Worm (Caenorhabditis elegans) whole organism, L2 larva: ENCODE measurements around the gene num-1.
A peak's percentile ranks its signal among the peaks of the same experiment; 100 is the strongest.

Experiments used
- C34F6.9 ChIP-seq: fragments of 150-350 bp; optimal IDR thresholded peaks from 2 replicates; lab custom pipeline; 2014; ENCODE audit warnings: missing biosample characterization, missing genetic modification characterization
- F13H6.1 ChIP-seq: sonication (generic microtip); optimal IDR thresholded peaks from 2 replicates; lab custom pipeline; 2016; ENCODE audit warnings: missing genetic modification characterization, missing compliant biosample characterization
- R02D3.7 ChIP-seq: fragments of 150-350 bp; optimal IDR thresholded peaks from 2 replicates; lab custom pipeline; 2014; ENCODE audit warnings: missing biosample characterization, missing genetic modification characterization
- Y55F3AM.14 ChIP-seq: fragments of 200-800 bp; sonication (Bioruptor generic); optimal IDR thresholded peaks from 2 replicates; lab custom pipeline; 2018; ENCODE audit warnings: mild to moderate bottlenecking, missing genetic modification characterization, missing compliant biosample characterization
- ZK546.5 ChIP-seq: sonication (generic microtip); optimal IDR thresholded peaks from 2 replicates; lab custom pipeline; 2017; ENCODE audit warnings: missing biosample characterization, missing genetic modification characterization
- alr-1 ChIP-seq: fragments of 150-350 bp; optimal IDR thresholded peaks from 2 replicates; lab custom pipeline; 2014; ENCODE audit warnings: missing biosample characterization, missing genetic modification characterization
- aly-2 ChIP-seq: fragments of 150-350 bp; optimal IDR thresholded peaks from 2 replicates; lab custom pipeline; 2014; ENCODE audit warnings: missing biosample characterization, missing genetic modification characterization
- blmp-1 ChIP-seq: sonication (generic microtip); optimal IDR thresholded peaks from 2 replicates; lab custom pipeline; 2017; ENCODE audit warnings: missing genetic modification characterization, mild to moderate bottlenecking, missing compliant biosample characterization, antibody characterized with exemption, moderate library complexity; ENCODE audit not compliant: insufficient read depth
- ceh-16 ChIP-seq: fragments of 150-350 bp; optimal IDR thresholded peaks from 2 replicates; lab custom pipeline; 2014; ENCODE audit warnings: missing biosample characterization, missing genetic modification characterization
- ceh-82 ChIP-seq: fragments of 150-350 bp; optimal IDR thresholded peaks from 2 replicates; lab custom pipeline; 2014; ENCODE audit warnings: missing biosample characterization, missing genetic modification characterization
- crh-2 ChIP-seq: sonication (generic microtip); optimal IDR thresholded peaks from 2 replicates; lab custom pipeline; 2017; ENCODE audit warnings: missing biosample characterization, missing genetic modification characterization
- elt-1 ChIP-seq: fragments of 150-350 bp; optimal IDR thresholded peaks from 2 replicates; lab custom pipeline; 2014; ENCODE audit warnings: missing biosample characterization, missing genetic modification characterization
- elt-3 ChIP-seq: sonication (generic microtip); optimal IDR thresholded peaks from 2 replicates; lab custom pipeline; 2017; ENCODE audit warnings: missing biosample characterization, missing genetic modification characterization
- fos-1 ChIP-seq: fragments of 150-350 bp; optimal IDR thresholded peaks from 2 replicates; lab custom pipeline; 2014; ENCODE audit warnings: missing biosample characterization, missing genetic modification characterization
- gmeb-1 ChIP-seq: fragments of 150-350 bp; optimal IDR thresholded peaks from 2 replicates; lab custom pipeline; 2014; ENCODE audit warnings: missing biosample characterization, missing genetic modification characterization
- lin-11 ChIP-seq: fragments of 150-350 bp; sonication (generic microtip); optimal IDR thresholded peaks from 2 replicates; lab custom pipeline; 2014; ENCODE audit warnings: missing biosample characterization, missing genetic modification characterization, inconsistent platforms, mixed read lengths
- lin-39 ChIP-seq: fragments of 150-350 bp; optimal IDR thresholded peaks from 2 replicates; lab custom pipeline; 2014; ENCODE audit warnings: missing biosample characterization, missing genetic modification reagents, missing genetic modification characterization
- lsy-2 ChIP-seq, 2 experiments: fragments of 150-350 bp in 1 of 2; sonication (generic microtip) in 1 of 2; optimal IDR thresholded peaks; 2 replicates each; lab custom pipeline; 2014 to 2017; ENCODE audit warnings: missing biosample characterization in 2 of 2, missing genetic modification characterization in 2 of 2
- mbf-1 ChIP-seq: sonication (generic microtip); optimal IDR thresholded peaks from 2 replicates; lab custom pipeline; 2017; ENCODE audit warnings: missing biosample characterization, missing genetic modification characterization
- mdl-1 ChIP-seq, 2 experiments: fragments of 150-350 bp in 1 of 2; sonication (generic microtip) in 1 of 2; optimal IDR thresholded peaks; 2 replicates each; lab custom pipeline; 2017; ENCODE audit warnings: missing biosample characterization in 2 of 2, missing genetic modification characterization in 2 of 2
- nhr-10 ChIP-seq: sonication (generic microtip); optimal IDR thresholded peaks from 2 replicates; lab custom pipeline; 2017; ENCODE audit warnings: missing biosample characterization, missing genetic modification characterization
- nhr-11 ChIP-seq: fragments of 150-350 bp; optimal IDR thresholded peaks from 2 replicates; lab custom pipeline; 2014; ENCODE audit warnings: missing biosample characterization, missing genetic modification characterization
- nhr-12 ChIP-seq: fragments of 150-350 bp; optimal IDR thresholded peaks from 2 replicates; lab custom pipeline; 2014; ENCODE audit warnings: missing biosample characterization, missing genetic modification characterization
- nhr-129 ChIP-seq: fragments of 150-350 bp; optimal IDR thresholded peaks from 2 replicates; lab custom pipeline; 2014; ENCODE audit warnings: missing biosample characterization, missing genetic modification characterization
- nhr-21 ChIP-seq: fragments of 150-350 bp; optimal IDR thresholded peaks from 2 replicates; lab custom pipeline; 2014; ENCODE audit warnings: missing biosample characterization, missing genetic modification characterization
- nhr-23 ChIP-seq: fragments of 150-350 bp; optimal IDR thresholded peaks from 2 replicates; lab custom pipeline; 2014; ENCODE audit warnings: missing biosample characterization, missing genetic modification reagents, missing genetic modification characterization
- nhr-237 ChIP-seq: fragments of 150-350 bp; optimal IDR thresholded peaks from 2 replicates; lab custom pipeline; 2014; ENCODE audit warnings: missing biosample characterization, missing genetic modification characterization
- nhr-25 ChIP-seq: fragments of 150-350 bp; sonication (generic microtip); optimal IDR thresholded peaks from 3 replicates; lab custom pipeline; 2014; ENCODE audit warnings: missing biosample characterization, missing genetic modification characterization
- nhr-6 ChIP-seq: fragments of 150-350 bp; optimal IDR thresholded peaks from 2 replicates; lab custom pipeline; 2014; ENCODE audit warnings: missing biosample characterization, missing genetic modification characterization
- nhr-77 ChIP-seq: fragments of 150-350 bp; optimal IDR thresholded peaks from 2 replicates; lab custom pipeline; 2014; ENCODE audit warnings: missing biosample characterization, missing genetic modification characterization
- peb-1 ChIP-seq: fragments of 150-350 bp; optimal IDR thresholded peaks from 2 replicates; lab custom pipeline; 2014; ENCODE audit warnings: missing biosample characterization, missing genetic modification characterization
- sem-4 ChIP-seq: fragments of 150-350 bp; optimal IDR thresholded peaks from 2 replicates; lab custom pipeline; 2014; ENCODE audit warnings: missing biosample characterization, missing genetic modification reagents, missing genetic modification characterization
- skn-1 ChIP-seq: sonication (generic microtip); optimal IDR thresholded peaks from 2 replicates; lab custom pipeline; 2017; ENCODE audit warnings: missing biosample characterization, missing genetic modification characterization
- sma-9 ChIP-seq, 2 experiments: fragments of 150-350 bp in 1 of 2; sonication (generic microtip) in 1 of 2; optimal IDR thresholded peaks; 2 replicates each; lab custom pipeline; 2014 to 2016; ENCODE audit warnings: missing genetic modification characterization in 2 of 2, mild to moderate bottlenecking in 1 of 2, missing biosample characterization in 1 of 2, missing compliant biosample characterization in 1 of 2, missing genetic modification reagents in 1 of 2, moderate library complexity in 1 of 2
- snpc-4 ChIP-seq: fragments of 150-350 bp; optimal IDR thresholded peaks from 2 replicates; lab custom pipeline; 2014; ENCODE audit warnings: missing biosample characterization, missing genetic modification characterization
- unc-39 ChIP-seq: fragments of 150-350 bp; optimal IDR thresholded peaks from 2 replicates; lab custom pipeline; 2014; ENCODE audit warnings: missing biosample characterization, missing genetic modification characterization
- unc-55 ChIP-seq: fragments of 150-350 bp; sonication (generic microtip); optimal IDR thresholded peaks from 3 replicates; lab custom pipeline; 2014; ENCODE audit warnings: missing biosample characterization, missing genetic modification reagents, missing genetic modification characterization
- zag-1 ChIP-seq: fragments of 150-350 bp; optimal IDR thresholded peaks from 2 replicates; lab custom pipeline; 2014; ENCODE audit warnings: missing biosample characterization, missing genetic modification characterization
- ztf-1 ChIP-seq: fragments of 200-800 bp; sonication (Bioruptor generic); conservative IDR thresholded peaks from 2 replicates; pipeline ENCODE4 v1.3.6; 2022; ENCODE audit warnings: missing genetic modification characterization, missing compliant biosample characterization
- ztf-11 ChIP-seq: sonication (generic microtip); optimal IDR thresholded peaks from 2 replicates; lab custom pipeline; 2017; ENCODE audit warnings: missing biosample characterization, missing genetic modification characterization
- ztf-4 ChIP-seq: fragments of 150-350 bp; optimal IDR thresholded peaks from 2 replicates; lab custom pipeline; 2014; ENCODE audit warnings: missing biosample characterization, missing genetic modification characterization

Gene num-1

DNA sequence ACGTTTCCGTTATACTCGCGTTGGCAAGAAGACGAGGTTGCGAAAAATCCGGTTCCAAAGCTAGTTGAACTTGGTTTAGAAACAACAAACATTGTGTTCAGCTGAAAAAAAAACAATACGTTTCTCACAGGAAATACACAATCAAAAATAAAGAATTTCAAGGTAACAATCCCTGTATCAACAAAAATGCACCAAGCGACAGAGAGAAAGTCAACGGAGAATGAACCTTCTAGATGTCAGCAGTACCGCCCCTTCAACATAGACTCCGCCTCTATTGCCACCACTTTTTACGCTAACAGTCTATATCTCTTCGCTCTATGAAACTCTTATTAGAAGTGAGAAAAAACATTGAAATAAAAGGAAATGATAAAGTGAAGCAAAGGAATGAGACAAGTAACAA is 38.7 kb downstream of the num-1 start, which contains the start of gene F31D4.8:
F31D4.8 (minus strand) TSS at position 101 of the 400 bp plus-strand sequence.
- TF ChIP-seq F13H6.1 (tag; lab: Kevin White, UChicago) (no peak), ceh-82 (tag; lab: Kevin White, UChicago) (no peak), nhr-21 (tag; lab: Kevin White, UChicago) (no peak), gmeb-1 (tag; lab: Kevin White, UChicago) (no peak), unc-39 (tag; lab: Kevin White, UChicago) (no peak), lsy-2 (tag; optimal IDR thresholded peaks at IDR 0.05; lab: Kevin White, UChicago) (no peak), lin-39 (no peak), ceh-16 (tag; lab: Kevin White, UChicago) (no peak), blmp-1 (no peak), nhr-23 (no peak), mdl-1 (tag; optimal IDR thresholded peaks at IDR 0.05; lab: Kevin White, UChicago) (no peak), peb-1 (tag; lab: Kevin White, UChicago) (no peak), mbf-1 (tag; lab: Kevin White, UChicago) (no peak), ztf-11 (tag; lab: Kevin White, UChicago) (no peak), R02D3.7 (no peak), ZK546.5 (tag; lab: Kevin White, UChicago) (no peak), C34F6.9 (no peak), nhr-77 (tag; lab: Kevin White, UChicago) (no peak), ztf-1 (GFP tag; lab: Robert Waterston, UW) (no peak), Y55F3AM.14 (GFP tag; lab: Kevin White, UChicago) (no peak)
- TF ChIP-seq, all 48 proteins: peak for 0

DNA sequence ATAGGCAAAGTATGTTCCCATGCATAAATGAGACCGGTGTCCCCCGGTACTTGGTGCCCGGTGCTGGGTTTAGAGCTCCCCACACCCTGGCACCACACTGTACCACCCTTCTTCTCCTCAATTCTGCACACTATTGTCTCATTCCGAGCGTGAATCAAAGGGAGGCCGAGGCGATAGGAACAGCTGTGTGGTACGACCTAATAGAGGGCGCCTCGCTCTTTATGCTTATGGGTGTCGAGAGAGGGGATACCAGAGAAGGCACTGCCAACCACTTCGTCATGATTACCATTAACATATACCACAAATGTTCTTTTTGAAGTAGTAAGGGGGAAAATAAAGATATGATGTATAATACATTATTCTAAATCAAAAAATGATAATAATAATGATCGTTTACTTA is 41.0 kb downstream of the num-1 start:
- no peak for TF ChIP-seq lsy-2 (tag; optimal IDR thresholded peaks at IDR 0.05; lab: Kevin White, UChicago)
- TF ChIP-seq R02D3.7 = no peak
- TF ChIP-seq sma-9 (GFP tag; optimal IDR thresholded peaks at IDR 0.05; lab: Kevin White, UChicago) = no peak
- no peak for TF ChIP-seq sma-9 (tag; optimal IDR thresholded peaks at IDR 0.05; lab: Kevin White, UChicago)
- no peak for TF ChIP-seq Y55F3AM.14 (GFP tag; lab: Kevin White, UChicago)
- TF ChIP-seq nhr-129 (tag; lab: Kevin White, UChicago) = no peak
- no peak for TF ChIP-seq zag-1 (tag; lab: Kevin White, UChicago)
- no peak for TF ChIP-seq crh-2
- no peak for TF ChIP-seq ceh-16 (tag; lab: Kevin White, UChicago)
- TF ChIP-seq unc-39 (tag; lab: Kevin White, UChicago) = no peak
- no peak for TF ChIP-seq fos-1 (tag; lab: Kevin White, UChicago)

DNA sequence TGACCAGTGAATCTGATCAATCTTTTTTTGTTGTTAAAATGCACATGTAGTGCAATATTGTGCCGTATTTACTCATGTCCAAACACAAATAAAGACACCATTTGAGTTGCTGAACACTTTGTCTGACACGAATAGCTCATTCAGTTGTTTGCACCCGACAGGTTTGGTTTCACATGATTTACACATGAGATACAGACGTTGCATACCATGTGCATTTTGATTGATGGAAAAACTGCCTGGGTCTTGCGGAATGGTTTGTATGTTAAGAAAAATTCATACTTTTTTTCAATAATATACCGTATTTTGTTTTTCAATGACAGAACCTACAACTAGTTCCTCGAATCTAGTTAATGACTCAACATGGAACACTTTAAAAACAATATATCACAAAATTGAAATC is 41.6 kb downstream of the num-1 start:
- TF ChIP-seq elt-3 (tag; lab: Kevin White, UChicago) = no peak
- no peak for TF ChIP-seq nhr-12 (tag; lab: Kevin White, UChicago)
- no peak for TF ChIP-seq sem-4
- no peak for TF ChIP-seq alr-1
- TF ChIP-seq F13H6.1 (tag; lab: Kevin White, UChicago) = no peak
- no peak for TF ChIP-seq nhr-11 (tag; lab: Kevin White, UChicago)
- no peak for TF ChIP-seq nhr-25
- no peak for TF ChIP-seq nhr-237 (tag; lab: Kevin White, UChicago)
- no peak for TF ChIP-seq C34F6.9
- no peak for TF ChIP-seq skn-1 (tag; lab: Kevin White, UChicago)
- TF ChIP-seq aly-2 (tag; lab: Kevin White, UChicago) = no peak
- TF ChIP-seq elt-1 = no peak
- no peak for TF ChIP-seq sma-9 (GFP tag; optimal IDR thresholded peaks at IDR 0.05; lab: Kevin White, UChicago)
- TF ChIP-seq sma-9 (tag; optimal IDR thresholded peaks at IDR 0.05; lab: Kevin White, UChicago) = no peak
- no peak for TF ChIP-seq crh-2
- no peak for TF ChIP-seq nhr-10 (tag; lab: Kevin White, UChicago)
- no peak for TF ChIP-seq nhr-23
- TF ChIP-seq fos-1 (tag; lab: Kevin White, UChicago) = no peak
- TF ChIP-seq mbf-1 (tag; lab: Kevin White, UChicago) = no peak

DNA sequence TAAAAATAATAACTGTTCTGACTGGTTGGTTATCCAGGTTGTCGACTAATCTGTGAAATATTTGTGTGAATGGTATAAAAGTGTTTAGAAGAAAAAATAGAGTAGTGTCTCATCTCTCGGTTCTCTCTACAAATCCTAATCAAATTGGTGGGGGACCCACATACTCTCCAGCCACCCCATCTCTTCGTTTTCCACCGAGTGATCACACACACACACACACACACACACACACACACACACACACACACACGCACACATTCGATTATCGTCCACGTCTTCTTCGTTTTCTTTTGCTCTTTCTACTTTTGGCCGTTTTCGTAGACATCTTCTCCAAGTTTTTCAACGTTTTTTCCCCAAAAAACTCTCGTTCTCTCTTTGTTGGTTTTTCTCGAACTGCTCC is 43.5 kb downstream of the num-1 start:
- no peak for TF ChIP-seq snpc-4 (tag; lab: Kevin White, UChicago)
- TF ChIP-seq unc-55 = peak; percentile 36
- TF ChIP-seq sem-4 = peak; percentile 26
- TF ChIP-seq Y55F3AM.14 (GFP tag; lab: Kevin White, UChicago) = no peak
- no peak for TF ChIP-seq crh-2
- no peak for TF ChIP-seq F13H6.1 (tag; lab: Kevin White, UChicago)
- no peak for TF ChIP-seq elt-3 (tag; lab: Kevin White, UChicago)
- peak; percentile 23 for TF ChIP-seq nhr-129 (tag; lab: Kevin White, UChicago)
- TF ChIP-seq ztf-4 (tag; lab: Kevin White, UChicago) = no peak
- TF ChIP-seq elt-1 = no peak
- TF ChIP-seq nhr-6 = no peak
- TF ChIP-seq nhr-25 = no peak
- TF ChIP-seq zag-1 (tag; lab: Kevin White, UChicago) = peak; percentile 46
- no peak for TF ChIP-seq lin-11
- TF ChIP-seq, all 48 proteins: peak for 4
